Fruit fly (Drosophila melanogaster): Measurements from ENCODE around the gene CG9705.

The CG9705 gene

dm6 chr3L:16759483-16759882 is 20.4 kb upstream of the CG9705 start:
- TF ChIP-seq Mio (GFP tag; optimal IDR thresholded peaks at IDR 0.05) (no peak), br (GFP tag; optimal IDR thresholded peaks at IDR 0.05) (no peak), CG32264 (GFP tag; optimal IDR thresholded peaks at IDR 0.05) (no peak), N (GFP tag; optimal IDR thresholded peaks at IDR 0.05) (no peak), Abd-B (GFP tag; optimal IDR thresholded peaks at IDR 0.05) (no peak), psq (GFP tag; optimal IDR thresholded peaks at IDR 0.05) (no peak), woc (GFP tag; optimal IDR thresholded peaks at IDR 0.05) (no peak), pan (optimal IDR thresholded peaks at IDR 0.05) (no peak), ey (GFP tag; optimal IDR thresholded peaks at IDR 0.05) (no peak), CG9705 (GFP tag; optimal IDR thresholded peaks at IDR 0.05) (no peak), sage (GFP tag; optimal IDR thresholded peaks at IDR 0.05) (no peak), dmrt93B (GFP tag; optimal IDR thresholded peaks at IDR 0.05) (no peak), usp (GFP tag; optimal IDR thresholded peaks at IDR 0.05) (no peak), dsf (GFP tag; optimal IDR thresholded peaks at IDR 0.05; ENCODE audit: borderline replicate concordance) (no peak), lola (GFP tag; optimal IDR thresholded peaks at IDR 0.05) (no peak), Myc (optimal IDR thresholded peaks at IDR 0.05) (no peak)

dm6 chr3L:16760274-16760673 is 19.6 kb upstream of the CG9705 start:
- TF ChIP-seq Abd-B (GFP tag; optimal IDR thresholded peaks at IDR 0.05) (no peak), Jra (GFP tag; optimal IDR thresholded peaks at IDR 0.05) (no peak), CG32264 (GFP tag; optimal IDR thresholded peaks at IDR 0.05) (no peak)

- TF ChIP-seq h (GFP tag; optimal IDR thresholded peaks at IDR 0.05) (no peak), Sp1 (GFP tag; optimal IDR thresholded peaks at IDR 0.05) (no peak), pan (optimal IDR thresholded peaks at IDR 0.05) (no peak), CG9705 (GFP tag; optimal IDR thresholded peaks at IDR 0.05) (no peak), Dfd (GFP tag; optimal IDR thresholded peaks at IDR 0.05) (no peak), usp (GFP tag; optimal IDR thresholded peaks at IDR 0.05) (no peak), Mio (GFP tag; optimal IDR thresholded peaks at IDR 0.05) (no peak), dmrt93B (GFP tag; optimal IDR thresholded peaks at IDR 0.05) (no peak)
Observed at dm6 chr3L:16762203-16762997, 17.5 kb upstream of the CG9705 start.

dm6 chr3L:16765647-16766628 is 14.0 kb upstream of the CG9705 start, which contains the start of gene Nrt:
Gene Nrt, plus strand, starts transcription at chr3L:16766072.
- TF ChIP-seq jim (GFP tag; optimal IDR thresholded peaks at IDR 0.05) (no peak), pan (optimal IDR thresholded peaks at IDR 0.05) (no peak), Dfd (GFP tag; optimal IDR thresholded peaks at IDR 0.05) (no peak), rgr (GFP tag; optimal IDR thresholded peaks at IDR 0.05) (peak; percentile 50), sv (GFP tag; optimal IDR thresholded peaks at IDR 0.05) (peak; percentile 37), woc (GFP tag; optimal IDR thresholded peaks at IDR 0.05) (peak; percentile 18), h (GFP tag; optimal IDR thresholded peaks at IDR 0.05) (peak; percentile 21), psq (GFP tag; optimal IDR thresholded peaks at IDR 0.05) (peak; percentile 40), usp (GFP tag; optimal IDR thresholded peaks at IDR 0.05) (no peak), HLH106 (tag; optimal IDR thresholded peaks at IDR 0.05) (peak; percentile 4), Hr83 (GFP tag; optimal IDR thresholded peaks at IDR 0.05; ENCODE audit: poor library complexity, severe bottlenecking) (peak; percentile 7), Hr78 (GFP tag; optimal IDR thresholded peaks at IDR 0.05) (no peak), foxo (GFP tag; optimal IDR thresholded peaks at IDR 0.05) (peak in 1 of 2 experiments; percentile 46), Jra (GFP tag; optimal IDR thresholded peaks at IDR 0.05) (no peak), br (GFP tag; optimal IDR thresholded peaks at IDR 0.05) (peak; percentile 3), CrebA (GFP tag; optimal IDR thresholded peaks at IDR 0.05; ENCODE audit: borderline replicate concordance) (peak; percentile 33), Hnf4 (GFP tag; optimal IDR thresholded peaks at IDR 0.05) (peak; percentile 36), dsf (GFP tag; optimal IDR thresholded peaks at IDR 0.05; ENCODE audit: borderline replicate concordance) (peak; percentile 12), Abd-B (GFP tag; optimal IDR thresholded peaks at IDR 0.05) (no peak), brk (GFP tag; optimal IDR thresholded peaks at IDR 0.05) (peak; percentile 85), dl (GFP tag; optimal IDR thresholded peaks at IDR 0.05; ENCODE audit: insufficient read depth in 1 of 2, partially characterized antibody in 2 of 2) (peak in 1 of 2 experiments; percentile 20), fru (GFP tag; optimal IDR thresholded peaks at IDR 0.05) (peak; percentile 59), Mio (GFP tag; optimal IDR thresholded peaks at IDR 0.05) (no peak), Vsx2 (GFP tag; optimal IDR thresholded peaks at IDR 0.05; ENCODE audit: partially characterized antibody) (no peak), CG32264 (GFP tag; optimal IDR thresholded peaks at IDR 0.05) (no peak), Sp1 (GFP tag; optimal IDR thresholded peaks at IDR 0.05) (peak; percentile 64), OdsH (GFP tag; optimal IDR thresholded peaks at IDR 0.05) (peak; percentile 41), sage (GFP tag; optimal IDR thresholded peaks at IDR 0.05) (peak; percentile 78), Dif (GFP tag; optimal IDR thresholded peaks at IDR 0.05; ENCODE audit: partially characterized antibody) (peak; percentile 46), Rel (GFP tag; optimal IDR thresholded peaks at IDR 0.05) (peak; percentile 41), Rel (tag; optimal IDR thresholded peaks at IDR 0.05) (no peak), tai (GFP tag; optimal IDR thresholded peaks at IDR 0.05) (no peak)
